Worm (Caenorhabditis elegans) whole organism, L3 larva: Measurements from ENCODE around the gene ZK370.6.
A peak's percentile ranks its signal among the peaks of the same experiment; 100 is the strongest.

Experiments
- R02D3.7 ChIP-seq: fragments of 150-350 bp; optimal IDR thresholded peaks from 2 replicates; lab custom pipeline; 2014; ENCODE audit warnings: missing biosample characterization, missing genetic modification characterization
- ZK546.5 ChIP-seq: sonication (generic microtip); optimal IDR thresholded peaks from 2 replicates; lab custom pipeline; 2017; ENCODE audit warnings: missing biosample characterization, missing genetic modification characterization
- aly-2 ChIP-seq: fragments of 150-350 bp; optimal IDR thresholded peaks from 2 replicates; lab custom pipeline; 2014; ENCODE audit warnings: missing biosample characterization, missing genetic modification characterization
- ama-1 ChIP-seq: fragments of 150-350 bp; optimal IDR thresholded peaks from 2 replicates; lab custom pipeline; 2018
- ceh-16 ChIP-seq: sonication (generic microtip); optimal IDR thresholded peaks from 2 replicates; lab custom pipeline; 2017; ENCODE audit warnings: missing biosample characterization, missing genetic modification characterization
- ceh-28 ChIP-seq: fragments of 150-350 bp; optimal IDR thresholded peaks from 2 replicates; lab custom pipeline; 2014; ENCODE audit warnings: missing biosample characterization, missing genetic modification reagents, missing genetic modification characterization
- ceh-82 ChIP-seq: fragments of 150-350 bp; optimal IDR thresholded peaks from 2 replicates; lab custom pipeline; 2014; ENCODE audit warnings: missing biosample characterization, missing genetic modification characterization
- ceh-9 ChIP-seq: sonication (generic microtip); optimal IDR thresholded peaks from 2 replicates; lab custom pipeline; 2018; ENCODE audit warnings: missing biosample characterization, missing genetic modification characterization
- daf-12 ChIP-seq: fragments of 150-350 bp; optimal IDR thresholded peaks from 2 replicates; lab custom pipeline; 2014; ENCODE audit warnings: missing biosample characterization, missing genetic modification reagents, missing genetic modification characterization
- egl-27 ChIP-seq: sonication (generic microtip); optimal IDR thresholded peaks from 4 replicates; lab custom pipeline; 2017; ENCODE audit warnings: missing biosample characterization, missing genetic modification reagents, missing genetic modification characterization
- egl-5 ChIP-seq: fragments of 150-350 bp; optimal IDR thresholded peaks from 2 replicates; lab custom pipeline; 2017; ENCODE audit warnings: missing biosample characterization, missing genetic modification reagents, missing genetic modification characterization, inconsistent platforms
- elt-1 ChIP-seq: fragments of 150-350 bp; optimal IDR thresholded peaks from 2 replicates; lab custom pipeline; 2014; ENCODE audit warnings: missing biosample characterization, missing genetic modification characterization
- elt-2 ChIP-seq: sonication (generic microtip); optimal IDR thresholded peaks from 2 replicates; lab custom pipeline; 2016; ENCODE audit warnings: missing genetic modification reagents, mild to moderate bottlenecking, missing genetic modification characterization, missing compliant biosample characterization
- elt-3 ChIP-seq, 3 experiments: fragments of 150-350 bp in 1 of 3; sonication (generic microtip) in 2 of 3; optimal IDR thresholded peaks; 2 replicates in 2 of 3; 4 replicates in 1 of 3; lab custom pipeline; 2014 to 2017; ENCODE audit warnings: missing biosample characterization in 3 of 3, missing genetic modification characterization in 3 of 3
- eor-1 ChIP-seq, 2 experiments: fragments of 150-350 bp; optimal IDR thresholded peaks; 2 replicates each; lab custom pipeline; 2014 to 2018; ENCODE audit warnings: missing biosample characterization in 2 of 2, missing genetic modification characterization in 2 of 2
- fkh-10 ChIP-seq: sonication (generic microtip); optimal IDR thresholded peaks from 2 replicates; lab custom pipeline; 2017; ENCODE audit warnings: missing biosample characterization, missing genetic modification reagents, missing genetic modification characterization
- fkh-2 ChIP-seq: fragments of 150-350 bp; optimal IDR thresholded peaks from 2 replicates; lab custom pipeline; 2014; ENCODE audit warnings: missing biosample characterization, missing genetic modification reagents, missing genetic modification characterization
- fos-1 ChIP-seq: fragments of 150-350 bp; optimal IDR thresholded peaks from 2 replicates; lab custom pipeline; 2014; ENCODE audit warnings: missing biosample characterization, missing genetic modification characterization
- hmg-11 ChIP-seq: sonication (generic microtip); optimal IDR thresholded peaks from 2 replicates; lab custom pipeline; 2016; ENCODE audit warnings: missing genetic modification characterization, missing compliant biosample characterization
- jun-1 ChIP-seq: fragments of 150-350 bp; optimal IDR thresholded peaks from 2 replicates; lab custom pipeline; 2014; ENCODE audit warnings: missing biosample characterization, missing genetic modification reagents, missing genetic modification characterization
- lin-15B ChIP-seq: fragments of 150-350 bp; optimal IDR thresholded peaks from 2 replicates; lab custom pipeline; 2014; ENCODE audit warnings: missing biosample characterization, missing genetic modification characterization
- lin-39 ChIP-seq: fragments of 150-350 bp; optimal IDR thresholded peaks from 2 replicates; lab custom pipeline; 2018; ENCODE audit warnings: missing biosample characterization, missing genetic modification reagents, missing genetic modification characterization
- lsy-12 ChIP-seq: sonication (generic microtip); optimal IDR thresholded peaks from 2 replicates; lab custom pipeline; 2016; ENCODE audit warnings: mild to moderate bottlenecking, missing genetic modification characterization, missing compliant biosample characterization
- mdl-1 ChIP-seq: fragments of 150-350 bp; optimal IDR thresholded peaks from 2 replicates; lab custom pipeline; 2014; ENCODE audit warnings: missing biosample characterization, missing genetic modification characterization
- mml-1 ChIP-seq: fragments of 150-350 bp; sonication (generic microtip); optimal IDR thresholded peaks from 3 replicates; lab custom pipeline; 2014; ENCODE audit warnings: missing biosample characterization, missing genetic modification characterization
- nfya-1 ChIP-seq: sonication (generic microtip); optimal IDR thresholded peaks from 2 replicates; lab custom pipeline; 2017; ENCODE audit warnings: missing genetic modification characterization, mild to moderate bottlenecking, missing compliant biosample characterization, antibody characterized with exemption, moderate library complexity; ENCODE audit not compliant: insufficient read depth
- nhr-11 ChIP-seq: fragments of 150-350 bp; optimal IDR thresholded peaks from 2 replicates; lab custom pipeline; 2014; ENCODE audit warnings: missing biosample characterization, missing genetic modification characterization
- nhr-12 ChIP-seq: fragments of 150-350 bp; optimal IDR thresholded peaks from 2 replicates; lab custom pipeline; 2014; ENCODE audit warnings: missing biosample characterization, missing genetic modification characterization
- nhr-23 ChIP-seq: fragments of 150-350 bp; optimal IDR thresholded peaks from 2 replicates; lab custom pipeline; 2014; ENCODE audit warnings: missing biosample characterization, missing genetic modification reagents, missing genetic modification characterization
- nhr-237 ChIP-seq: fragments of 150-350 bp; optimal IDR thresholded peaks from 2 replicates; lab custom pipeline; 2014; ENCODE audit warnings: missing biosample characterization, missing genetic modification characterization
- nhr-25 ChIP-seq: sonication (generic microtip); optimal IDR thresholded peaks from 2 replicates; lab custom pipeline; 2017; ENCODE audit warnings: missing biosample characterization, missing genetic modification characterization
- nhr-28 ChIP-seq: fragments of 150-350 bp; optimal IDR thresholded peaks from 2 replicates; lab custom pipeline; 2014; ENCODE audit warnings: missing biosample characterization, missing genetic modification characterization
- nhr-43 ChIP-seq: sonication (generic microtip); optimal IDR thresholded peaks from 2 replicates; lab custom pipeline; 2016; ENCODE audit warnings: mild to moderate bottlenecking, missing genetic modification characterization, missing compliant biosample characterization; ENCODE audit not compliant: poor library complexity, severe bottlenecking
- nhr-67 ChIP-seq: fragments of 150-350 bp; optimal IDR thresholded peaks from 2 replicates; lab custom pipeline; 2014; ENCODE audit warnings: missing biosample characterization, missing genetic modification characterization
- nhr-76 ChIP-seq: fragments of 150-350 bp; sonication (generic microtip); optimal IDR thresholded peaks from 5 replicates; lab custom pipeline; 2014; ENCODE audit warnings: missing biosample characterization, missing genetic modification characterization
- nhr-77 ChIP-seq: fragments of 150-350 bp; optimal IDR thresholded peaks from 2 replicates; lab custom pipeline; 2014; ENCODE audit warnings: missing biosample characterization, missing genetic modification characterization
- pha-4 ChIP-seq: fragments of 150-350 bp; optimal IDR thresholded peaks from 2 replicates; lab custom pipeline; 2014; ENCODE audit warnings: missing biosample characterization, missing genetic modification reagents, missing genetic modification characterization
- pqm-1 ChIP-seq: fragments of 150-350 bp; optimal IDR thresholded peaks from 2 replicates; lab custom pipeline; 2017; ENCODE audit warnings: missing biosample characterization, missing genetic modification characterization, inconsistent platforms
- sea-2 ChIP-seq: fragments of 150-350 bp; sonication (generic microtip); optimal IDR thresholded peaks from 4 replicates; lab custom pipeline; 2014; ENCODE audit warnings: missing biosample characterization, missing genetic modification reagents, missing genetic modification characterization
- skn-1 ChIP-seq: fragments of 150-350 bp; optimal IDR thresholded peaks from 2 replicates; lab custom pipeline; 2014; ENCODE audit warnings: missing biosample characterization, missing genetic modification characterization
- snpc-4 ChIP-seq: fragments of 150-350 bp; optimal IDR thresholded peaks from 2 replicates; lab custom pipeline; 2014; ENCODE audit warnings: missing biosample characterization, missing genetic modification characterization
- tbx-2 ChIP-seq: sonication (generic microtip); optimal IDR thresholded peaks from 2 replicates; lab custom pipeline; 2016; ENCODE audit warnings: mild to moderate bottlenecking, missing genetic modification characterization, missing compliant biosample characterization
- unc-39 ChIP-seq: sonication (generic microtip); optimal IDR thresholded peaks from 4 replicates; lab custom pipeline; 2017; ENCODE audit warnings: missing biosample characterization, missing genetic modification characterization
- unc-62 ChIP-seq: fragments of 150-350 bp; sonication (generic microtip); optimal IDR thresholded peaks from 4 replicates; lab custom pipeline; 2014; ENCODE audit warnings: missing biosample characterization, missing genetic modification reagents, missing genetic modification characterization
- zag-1 ChIP-seq: fragments of 150-350 bp; optimal IDR thresholded peaks from 2 replicates; lab custom pipeline; 2014; ENCODE audit warnings: missing biosample characterization, missing genetic modification characterization
- ztf-11 ChIP-seq: fragments of 150-350 bp; optimal IDR thresholded peaks from 2 replicates; lab custom pipeline; 2014; ENCODE audit warnings: missing biosample characterization, missing genetic modification characterization
- ztf-4 ChIP-seq: fragments of 150-350 bp; optimal IDR thresholded peaks from 2 replicates; lab custom pipeline; 2014; ENCODE audit warnings: missing biosample characterization, missing genetic modification characterization

The ZK370.6 gene

DNA sequence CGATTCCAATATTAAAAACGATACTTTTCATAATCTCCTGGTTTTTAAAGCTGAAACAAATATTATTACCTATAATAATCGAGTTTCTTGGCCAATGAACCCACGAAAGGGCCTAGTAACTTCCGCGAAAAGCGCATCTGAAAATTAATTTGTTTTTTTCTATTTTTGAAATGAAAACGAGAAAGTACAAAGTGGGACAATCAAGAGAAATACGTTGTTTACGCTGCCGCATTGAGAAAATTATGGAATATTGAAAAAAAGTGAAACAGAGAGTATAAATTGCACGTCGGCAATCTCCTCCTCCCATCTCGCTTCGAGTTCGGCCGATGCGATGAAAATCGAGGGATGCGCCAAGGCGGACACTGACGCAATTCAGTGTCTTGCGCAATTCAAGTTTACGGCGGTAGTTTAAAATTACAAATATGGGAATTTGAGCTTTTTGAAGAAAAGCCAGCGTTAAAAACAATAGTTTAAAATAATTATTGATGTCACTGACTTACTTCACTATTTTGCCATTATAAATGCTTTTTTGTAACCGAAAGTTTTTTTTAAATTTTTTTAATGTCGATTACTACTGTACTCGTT is 2.3 kb downstream of the ZK370.6 start, which contains the start of gene pdhk-2:
Gene pdhk-2, minus strand, starts transcription at position 137 of the 585 bp plus-strand sequence.
- TF ChIP-seq unc-62 (GFP tag; lab: Kevin White, UChicago): peak; percentile 73
- peak; percentile 95 for TF ChIP-seq skn-1 (tag; lab: Kevin White, UChicago)
- TF ChIP-seq mdl-1: peak; percentile 48
- TF ChIP-seq elt-2 (tag; lab: Kevin White, UChicago): peak; percentile 80
- TF ChIP-seq daf-12: no peak
- no peak for TF ChIP-seq unc-39
- no peak for TF ChIP-seq mml-1
- TF ChIP-seq pqm-1 (tag; lab: Kevin White, UChicago): peak; percentile 71
- peak; percentile 89 for TF ChIP-seq lin-39 (tag; lab: Kevin White, UChicago)
- TF ChIP-seq lin-15B (tag; lab: Kevin White, UChicago): peak; percentile 95
- peak; percentile 88 for TF ChIP-seq R02D3.7 (tag; lab: Kevin White, UChicago)
- peak; percentile 72 for TF ChIP-seq elt-1 (tag; lab: Kevin White, UChicago)
- peak; percentile 96 for TF ChIP-seq nhr-43 (tag; lab: Kevin White, UChicago)
- TF ChIP-seq nhr-12 (tag; lab: Kevin White, UChicago): no peak
- TF ChIP-seq ama-1 (lab: Kevin White, UChicago): peak; percentile 57
- TF ChIP-seq eor-1 (tag; optimal IDR thresholded peaks at IDR 0.05; lab: Kevin White, UChicago): no peak
- no peak for TF ChIP-seq sea-2 (GFP tag; lab: Kevin White, UChicago)
- no peak for TF ChIP-seq ZK546.5 (tag; lab: Kevin White, UChicago)
- peak; percentile 63 for TF ChIP-seq egl-27 (tag; lab: Kevin White, UChicago)
- peak; percentile 46 for TF ChIP-seq nhr-11 (tag; lab: Kevin White, UChicago)
- peak; percentile 88 for TF ChIP-seq tbx-2
- TF ChIP-seq aly-2 (tag; lab: Kevin White, UChicago): peak; percentile 36
- TF ChIP-seq jun-1: peak; percentile 88
- TF ChIP-seq ceh-9 (tag; lab: Kevin White, UChicago): no peak
- TF ChIP-seq egl-5 (tag; lab: Kevin White, UChicago): peak; percentile 75
- peak; percentile 10 for TF ChIP-seq zag-1
- peak; percentile 91 for TF ChIP-seq nhr-25 (tag; lab: Kevin White, UChicago)
- TF ChIP-seq ceh-82 (tag; lab: Kevin White, UChicago): peak; percentile 78
- peak; percentile 32 for TF ChIP-seq ceh-16
- peak; percentile 40 for TF ChIP-seq ztf-4 (tag; lab: Kevin White, UChicago)
- no peak for TF ChIP-seq fkh-2 (tag; lab: Kevin White, UChicago)
- no peak for TF ChIP-seq elt-3 (tag; optimal IDR thresholded peaks at IDR 0.05; lab: Kevin White, UChicago)
- no peak for TF ChIP-seq fos-1 (tag; lab: Kevin White, UChicago)
- TF ChIP-seq hmg-11 (tag; lab: Kevin White, UChicago): peak; percentile 92
- TF ChIP-seq snpc-4: peak; percentile 79
- peak; percentile 7 for TF ChIP-seq nhr-28 (tag; lab: Kevin White, UChicago)
- TF ChIP-seq nhr-76: no peak
- peak; percentile 94 for TF ChIP-seq nhr-23
- TF ChIP-seq fkh-10 (GFP tag; lab: Kevin White, UChicago): peak; percentile 66
- no peak for TF ChIP-seq nhr-237 (tag; lab: Kevin White, UChicago)
- peak; percentile 91 for TF ChIP-seq lsy-12
- TF ChIP-seq pha-4 (tag; lab: Kevin White, UChicago): peak; percentile 97
- TF ChIP-seq ztf-11 (tag; lab: Kevin White, UChicago): no peak
- peak; percentile 24 for TF ChIP-seq nhr-77 (tag; lab: Kevin White, UChicago)
- no peak for TF ChIP-seq nhr-67
- peak; percentile 82 for TF ChIP-seq ceh-28
- TF ChIP-seq nfya-1 (tag; lab: Kevin White, UChicago): peak; percentile 92
